Worm (Caenorhabditis elegans): ENCODE measurements around the gene ttr-24.

ce11 chrV:18560188-18560587 is 3.7 kb upstream of the ttr-24 start, which contains the start of gene ttr-26:
- TF ChIP-seq ztf-4 (tag; optimal IDR thresholded peaks at IDR 0.05), result no peak
- no peak for TF ChIP-seq jun-1 (tag; optimal IDR thresholded peaks at IDR 0.05)
- TF ChIP-seq unc-39 (tag; optimal IDR thresholded peaks at IDR 0.05), result no peak
- no peak for TF ChIP-seq ztf-11 (tag; optimal IDR thresholded peaks at IDR 0.05)
- no peak for TF ChIP-seq nhr-25 (tag; optimal IDR thresholded peaks at IDR 0.05)
